Worm (Caenorhabditis elegans) whole organism, L1 larva: ENCODE data around the gene cyp-33C12.

Experiments
- aly-2 ChIP-seq: fragments of 150-350 bp; optimal IDR thresholded peaks from 2 replicates; lab custom pipeline; 2014; ENCODE audit warnings: missing biosample characterization, missing genetic modification characterization
- ceh-90 ChIP-seq: sonication (generic microtip); optimal IDR thresholded peaks from 2 replicates; lab custom pipeline; 2016; ENCODE audit warnings: missing genetic modification characterization, missing compliant biosample characterization
- ces-1 ChIP-seq: fragments of 150-350 bp; optimal IDR thresholded peaks from 2 replicates; lab custom pipeline; 2014; ENCODE audit warnings: missing biosample characterization, missing genetic modification reagents, missing genetic modification characterization
- egl-27 ChIP-seq, 2 experiments: fragments of 150-350 bp in 1 of 2; sonication (generic microtip); optimal IDR thresholded peaks; 3 replicates each; lab custom pipeline; 2017 to 2018; ENCODE audit warnings: missing biosample characterization in 2 of 2, missing genetic modification characterization in 2 of 2, missing genetic modification reagents in 2 of 2
- fkh-4 ChIP-seq: sonication (generic microtip); optimal IDR thresholded peaks from 2 replicates; lab custom pipeline; 2016; ENCODE audit warnings: missing compliant biosample characterization, missing genetic modification characterization, borderline replicate concordance
- hlh-17 ChIP-seq: fragments of 200-800 bp; sonication (Bioruptor generic); optimal IDR thresholded peaks from 2 replicates; lab custom pipeline; 2018; ENCODE audit warnings: missing genetic modification characterization, mild to moderate bottlenecking, missing compliant biosample characterization, moderate library complexity, borderline replicate concordance
- lin-14 ChIP-seq: fragments of 200-800 bp; sonication (Bioruptor generic); optimal IDR thresholded peaks from 2 replicates; lab custom pipeline; 2018; ENCODE audit warnings: mild to moderate bottlenecking, missing genetic modification characterization, moderate library complexity, missing compliant biosample characterization
- mef-2 ChIP-seq: fragments of 150-350 bp; optimal IDR thresholded peaks from 2 replicates; lab custom pipeline; 2014; ENCODE audit warnings: missing biosample characterization, missing genetic modification characterization
- nhr-90 ChIP-seq: sonication (generic microtip); optimal IDR thresholded peaks from 2 replicates; lab custom pipeline; 2016; ENCODE audit warnings: mild to moderate bottlenecking, missing genetic modification characterization, missing compliant biosample characterization; ENCODE audit not compliant: poor library complexity
- snpc-4 ChIP-seq: fragments of 150-350 bp; optimal IDR thresholded peaks from 2 replicates; lab custom pipeline; 2014; ENCODE audit warnings: missing biosample characterization, missing genetic modification characterization
- sox-4 ChIP-seq: sonication (generic microtip); optimal IDR thresholded peaks from 2 replicates; lab custom pipeline; 2016; ENCODE audit warnings: missing genetic modification characterization, missing compliant biosample characterization
- unc-130 ChIP-seq: fragments of 150-350 bp; optimal IDR thresholded peaks from 2 replicates; lab custom pipeline; 2017; ENCODE audit warnings: missing biosample characterization, missing genetic modification characterization, inconsistent platforms

DNA sequence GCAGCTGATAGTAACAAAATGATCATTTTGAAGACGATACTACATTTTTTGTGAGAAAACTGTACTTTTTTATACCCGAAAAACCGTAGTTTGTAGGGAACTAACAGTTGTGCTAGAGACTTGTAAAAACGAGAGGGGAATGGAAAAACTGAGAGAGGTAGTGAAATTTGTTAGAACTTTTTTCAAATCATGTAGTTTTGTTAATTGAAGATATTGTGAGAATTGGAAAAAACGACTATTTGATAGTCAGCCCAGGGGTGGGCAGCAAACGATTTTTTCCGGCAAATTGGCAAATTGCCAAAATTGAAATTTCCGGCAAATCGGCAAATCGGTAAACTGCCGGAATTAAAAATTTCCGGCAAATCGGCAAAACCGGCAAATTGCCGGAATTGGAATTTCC is 45.1 kb upstream of the cyp-33C12 start, which contains the start of gene cyp-33C6:
- no peak for TF ChIP-seq nhr-90 (tag; lab: Kevin White, UChicago)
- TF ChIP-seq snpc-4 (tag; lab: Kevin White, UChicago) = no peak
- no peak for TF ChIP-seq egl-27 (tag; optimal IDR thresholded peaks at IDR 0.05; lab: Kevin White, UChicago)
- no peak for TF ChIP-seq unc-130 (tag; lab: Kevin White, UChicago)
- TF ChIP-seq hlh-17 (GFP tag; lab: Kevin White, UChicago) = no peak
- no peak for TF ChIP-seq ces-1 (GFP tag; lab: Kevin White, UChicago)
- TF ChIP-seq lin-14 (GFP tag; lab: Kevin White, UChicago) = no peak
- TF ChIP-seq fkh-4 (tag; lab: Kevin White, UChicago) = no peak
- TF ChIP-seq ceh-90 (tag; lab: Kevin White, UChicago) = no peak
- no peak for TF ChIP-seq sox-4 (tag; lab: Kevin White, UChicago)
- TF ChIP-seq mef-2 (tag; lab: Kevin White, UChicago) = no peak
- no peak for TF ChIP-seq aly-2 (tag; lab: Kevin White, UChicago)
